Worm (Caenorhabditis elegans): Measurements from ENCODE around the gene srh-190.

The srh-190 gene

ce11 chrV:3902458-3903157 is at the start of gene srh-190, which contains the start of gene str-229:
Gene srh-190, plus strand, starts transcription at chrV:3903107.
Gene str-229, minus strand, starts transcription at chrV:3902558.
- no peak for TF ChIP-seq unc-62 (GFP tag; optimal IDR thresholded peaks at IDR 0.05)

- TF ChIP-seq unc-62 (GFP tag; optimal IDR thresholded peaks at IDR 0.05), result no peak
These were observed 48.1 kb upstream of the srh-190 start, which contains the start of gene nhr-186 for ce11 chrV:3854847-3855246. Gene nhr-186, minus strand, starts transcription at chrV:3854947.

- TF ChIP-seq unc-62 (GFP tag; optimal IDR thresholded peaks at IDR 0.05), result no peak
These were observed 47.0 kb upstream of the srh-190 start for ce11 chrV:3855916-3856315.

ce11 chrV:3857778-3858177 is 45.1 kb upstream of the srh-190 start, which contains the start of gene nhr-188:
Gene nhr-188, minus strand, starts transcription at chrV:3857861.
- no peak for TF ChIP-seq unc-62 (GFP tag; optimal IDR thresholded peaks at IDR 0.05)

ce11 chrV:3860123-3860522 is 42.8 kb upstream of the srh-190 start, which contains the start of gene nhr-189:
Gene nhr-189, minus strand, starts transcription at chrV:3860243.
- TF ChIP-seq unc-62 (GFP tag; optimal IDR thresholded peaks at IDR 0.05), result no peak

- no peak for TF ChIP-seq unc-62 (GFP tag; optimal IDR thresholded peaks at IDR 0.05)
These were observed 40.1 kb upstream of the srh-190 start, which contains the start of gene nhr-187 for ce11 chrV:3862851-3863250. Gene nhr-187, minus strand, starts transcription at chrV:3862951.

ce11 chrV:3865273-3865672 is 37.6 kb upstream of the srh-190 start:
- TF ChIP-seq unc-62 (GFP tag; optimal IDR thresholded peaks at IDR 0.05), result no peak

- no peak for TF ChIP-seq unc-62 (GFP tag; optimal IDR thresholded peaks at IDR 0.05)
These were observed 34.0 kb upstream of the srh-190 start, which contains the start of gene nhr-157 for ce11 chrV:3868905-3869304. Gene nhr-157, minus strand, starts transcription at chrV:3869005.

ce11 chrV:3870359-3870758 is 32.5 kb upstream of the srh-190 start:
- TF ChIP-seq unc-62 (GFP tag; optimal IDR thresholded peaks at IDR 0.05), result no peak

- TF ChIP-seq unc-62 (GFP tag; optimal IDR thresholded peaks at IDR 0.05), result no peak
These were observed 28.7 kb upstream of the srh-190 start, which contains the start of gene nhr-158 for ce11 chrV:3874102-3874744. Gene nhr-158, minus strand, starts transcription at chrV:3874152.

- no peak for TF ChIP-seq unc-62 (GFP tag; optimal IDR thresholded peaks at IDR 0.05)
These were observed 25.7 kb upstream of the srh-190 start for ce11 chrV:3877242-3877641.

- no peak for TF ChIP-seq unc-62 (GFP tag; optimal IDR thresholded peaks at IDR 0.05)
These were observed 24.7 kb upstream of the srh-190 start, which contains the start of gene nhr-159 for ce11 chrV:3878223-3878622. Gene nhr-159, minus strand, starts transcription at chrV:3878323.

- TF ChIP-seq unc-62 (GFP tag; optimal IDR thresholded peaks at IDR 0.05), result no peak
These were observed 18.4 kb upstream of the srh-190 start for ce11 chrV:3884550-3884949.

ce11 chrV:3886104-3886503 is 16.8 kb upstream of the srh-190 start, which contains the start of gene nhr-124:
Gene nhr-124, minus strand, starts transcription at chrV:3886204.
- TF ChIP-seq unc-62 (GFP tag; optimal IDR thresholded peaks at IDR 0.05), result no peak

- no peak for TF ChIP-seq unc-62 (GFP tag; optimal IDR thresholded peaks at IDR 0.05)
These were observed 13.8 kb upstream of the srh-190 start, which contains the start of gene C17E7.13 for ce11 chrV:3889113-3889512. Gene C17E7.13, minus strand, starts transcription at chrV:3889288.

ce11 chrV:3890761-3891160 is 12.1 kb upstream of the srh-190 start, which contains the start of gene C17E7.9:
Gene C17E7.9, minus strand, starts transcription at chrV:3890861.
- no peak for TF ChIP-seq unc-62 (GFP tag; optimal IDR thresholded peaks at IDR 0.05)
